Worm (Caenorhabditis elegans) whole organism, young adult: Measurements from ENCODE around the gene pigx-1.

Experiments
- B0035.1 ChIP-seq: sonication (generic microtip); optimal IDR thresholded peaks from 2 replicates; lab custom pipeline; 2016; ENCODE audit warnings: missing genetic modification characterization, mild to moderate bottlenecking, missing compliant biosample characterization, missing genotype, missing genetic modification reagents
- C06A6.2 ChIP-seq: fragments of 200-800 bp; sonication (Bioruptor generic); conservative IDR thresholded peaks from 2 replicates; pipeline ENCODE4 v1.3.6; 2022; ENCODE audit warnings: missing genetic modification characterization, missing compliant biosample characterization
- D2030.7 ChIP-seq: fragments of 200-800 bp; sonication (Bioruptor generic); IDR thresholded peaks from 2 replicates; pipeline ENCODE4 v1.3.6; 2022; ENCODE audit warnings: missing genetic modification reagents, missing genetic modification characterization, missing compliant biosample characterization
- F37B4.10 ChIP-seq: fragments of 200-800 bp; sonication (Bioruptor generic); IDR thresholded peaks from 2 replicates; pipeline ENCODE4 v1.3.6; 2022; ENCODE audit warnings: missing genetic modification characterization, missing compliant biosample characterization
- K11D2.4 ChIP-seq: fragments of 200-800 bp; sonication (Bioruptor generic); IDR thresholded peaks from 2 replicates; pipeline ENCODE4 v1.3.6; 2022; ENCODE audit warnings: missing genetic modification reagents, missing genetic modification characterization, missing compliant biosample characterization
- K12H6.12 ChIP-seq: fragments of 200-800 bp; sonication (Bioruptor generic); optimal IDR thresholded peaks from 2 replicates; lab custom pipeline; 2018; ENCODE audit warnings: mild to moderate bottlenecking, missing genetic modification characterization, missing compliant biosample characterization
- T07F8.4 ChIP-seq: sonication (generic microtip); optimal IDR thresholded peaks from 2 replicates; lab custom pipeline; 2016; ENCODE audit warnings: mild to moderate bottlenecking, missing genetic modification characterization, moderate library complexity, missing compliant biosample characterization
- Y79H2A.3 ChIP-seq: fragments of 200-800 bp; sonication (Bioruptor generic); conservative IDR thresholded peaks from 2 replicates; pipeline ENCODE4 v1.3.6; 2022; ENCODE audit warnings: missing genetic modification reagents, missing genetic modification characterization, missing compliant biosample characterization
- Y95B8A.8 ChIP-seq: fragments of 200-800 bp; sonication (Bioruptor generic); IDR thresholded peaks from 2 replicates; pipeline ENCODE4 v1.3.6; 2022; ENCODE audit warnings: missing genetic modification reagents, missing genetic modification characterization, missing compliant biosample characterization
- ZK185.1 ChIP-seq: sonication (generic microtip); optimal IDR thresholded peaks from 2 replicates; lab custom pipeline; 2016; ENCODE audit warnings: mild to moderate bottlenecking, missing genetic modification characterization, missing compliant biosample characterization; ENCODE audit not compliant: poor library complexity, severe bottlenecking
- ama-1 ChIP-seq, 3 experiments: fragments of 150-350 bp in 1 of 3; sonication (generic microtip) in 2 of 3; optimal IDR thresholded peaks; 2 replicates each; lab custom pipeline; 2014 to 2018; ENCODE audit warnings: missing biosample characterization in 2 of 3, missing genetic modification characterization in 2 of 3, missing genetic modification reagents in 2 of 3
- aptf-3 ChIP-seq: fragments of 200-800 bp; sonication (Bioruptor generic); IDR thresholded peaks from 2 replicates; pipeline ENCODE4 v1.3.6; 2022; ENCODE audit warnings: missing genetic modification characterization, missing compliant biosample characterization
- atf-7 ChIP-seq: sonication (generic microtip); optimal IDR thresholded peaks from 2 replicates; lab custom pipeline; 2017; ENCODE audit warnings: mild to moderate bottlenecking, missing genetic modification characterization, missing compliant biosample characterization
- athp-1 ChIP-seq: sonication (generic microtip); optimal IDR thresholded peaks from 2 replicates; lab custom pipeline; 2017; ENCODE audit warnings: mild to moderate bottlenecking, missing genetic modification characterization, missing compliant biosample characterization
- attf-3 ChIP-seq: fragments of 200-800 bp; sonication (Bioruptor generic); conservative IDR thresholded peaks from 2 replicates; pipeline ENCODE4 v1.3.6; 2022; ENCODE audit warnings: missing genetic modification reagents, missing genetic modification characterization, missing compliant biosample characterization
- bed-1 ChIP-seq: fragments of 200-800 bp; sonication (Bioruptor generic); IDR thresholded peaks from 2 replicates; pipeline ENCODE4 v1.3.6; 2022; ENCODE audit warnings: missing genetic modification reagents, missing genetic modification characterization, missing compliant biosample characterization
- bed-2 ChIP-seq: fragments of 200-800 bp; sonication (Bioruptor generic); IDR thresholded peaks from 2 replicates; pipeline ENCODE4 v1.3.6; 2022; ENCODE audit warnings: missing genetic modification reagents, missing genetic modification characterization, missing compliant biosample characterization
- ceh-40 ChIP-seq: fragments of 200-800 bp; sonication (Bioruptor generic); IDR thresholded peaks from 2 replicates; pipeline ENCODE4 v1.3.6; 2022; ENCODE audit warnings: missing genetic modification characterization, missing compliant biosample characterization
- efl-1 ChIP-seq: fragments of 150-350 bp; optimal IDR thresholded peaks from 2 replicates; lab custom pipeline; 2014; ENCODE audit warnings: missing biosample characterization, missing genetic modification reagents, missing genetic modification characterization
- egl-44 ChIP-seq: fragments of 200-800 bp; sonication (Bioruptor generic); IDR thresholded peaks from 2 replicates; pipeline ENCODE4 v1.3.6; 2022; ENCODE audit warnings: missing genetic modification reagents, missing genetic modification characterization, missing compliant biosample characterization
- ets-4 ChIP-seq: fragments of 200-800 bp; sonication (Bioruptor generic); optimal IDR thresholded peaks from 2 replicates; lab custom pipeline; 2018; ENCODE audit warnings: mild to moderate bottlenecking, missing genetic modification characterization, missing compliant biosample characterization
- him-1 ChIP-seq: sonication (generic microtip); optimal IDR thresholded peaks from 2 replicates; lab custom pipeline; 2016; ENCODE audit warnings: missing genotype, missing genetic modification reagents, missing genetic modification characterization, missing compliant biosample characterization
- hmg-1.2 ChIP-seq: fragments of 200-800 bp; sonication (Bioruptor generic); IDR thresholded peaks from 2 replicates; pipeline ENCODE4 v1.3.6; 2022; ENCODE audit warnings: missing genetic modification reagents, missing genetic modification characterization, missing compliant biosample characterization
- lag-1 ChIP-seq: fragments of 200-800 bp; sonication (Bioruptor generic); IDR thresholded peaks from 2 replicates; pipeline ENCODE4 v1.3.6; 2022; ENCODE audit warnings: missing genetic modification reagents, missing genetic modification characterization, missing compliant biosample characterization
- let-607 ChIP-seq, 2 experiments: fragments of 200-800 bp in 1 of 2; sonication (Bioruptor generic) in 1 of 2; sonication (generic microtip) in 1 of 2; optimal IDR thresholded peaks; 2 replicates each; lab custom pipeline; 2016 to 2018; ENCODE audit warnings: mild to moderate bottlenecking in 2 of 2, missing compliant biosample characterization in 2 of 2, missing genetic modification characterization in 2 of 2, moderate library complexity in 2 of 2, missing genotype in 1 of 2
- lin-40 ChIP-seq: sonication (generic microtip); optimal IDR thresholded peaks from 2 replicates; lab custom pipeline; 2016; ENCODE audit warnings: missing genetic modification characterization, mild to moderate bottlenecking, missing compliant biosample characterization, missing genotype, missing genetic modification reagents
- lsl-1 ChIP-seq: fragments of 200-800 bp; sonication (Bioruptor generic); optimal IDR thresholded peaks from 2 replicates; lab custom pipeline; 2018; ENCODE audit warnings: mild to moderate bottlenecking, missing genetic modification characterization, moderate library complexity, missing compliant biosample characterization
- madf-3 ChIP-seq: fragments of 200-800 bp; sonication (Bioruptor generic); IDR thresholded peaks from 2 replicates; pipeline ENCODE4 v1.3.6; 2022; ENCODE audit warnings: missing genetic modification reagents, missing genetic modification characterization, missing compliant biosample characterization
- madf-8 ChIP-seq: fragments of 200-800 bp; sonication (Bioruptor generic); conservative IDR thresholded peaks from 2 replicates; pipeline ENCODE4 v1.3.6; 2022; ENCODE audit warnings: missing genetic modification reagents, missing genetic modification characterization, missing compliant biosample characterization
- mcd-1 ChIP-seq: fragments of 200-800 bp; sonication (Bioruptor generic); IDR thresholded peaks from 2 replicates; pipeline ENCODE4 v1.3.6; 2022; ENCODE audit warnings: missing genetic modification reagents, missing genetic modification characterization, missing compliant biosample characterization
- nhr-120 ChIP-seq: fragments of 200-800 bp; sonication (Bioruptor generic); IDR thresholded peaks from 2 replicates; pipeline ENCODE4 v1.3.6; 2022; ENCODE audit warnings: missing genetic modification characterization, missing compliant biosample characterization
- rpc-1 ChIP-seq, 2 experiments: fragments of 150-350 bp in 1 of 2; sonication (generic microtip) in 1 of 2; optimal IDR thresholded peaks; 2 replicates each; lab custom pipeline; 2014 to 2018; ENCODE audit warnings: missing biosample characterization in 1 of 2, missing genetic modification characterization in 1 of 2, missing genetic modification reagents in 1 of 2, missing genotype in 1 of 2
- sea-2 ChIP-seq: fragments of 200-800 bp; sonication (Bioruptor generic); IDR thresholded peaks from 2 replicates; pipeline ENCODE4 v1.3.6; 2022; ENCODE audit warnings: missing genetic modification characterization, missing compliant biosample characterization
- sptf-2 ChIP-seq: fragments of 200-800 bp; sonication (Bioruptor generic); optimal IDR thresholded peaks from 2 replicates; lab custom pipeline; 2018; ENCODE audit warnings: mild to moderate bottlenecking, missing genetic modification characterization, missing compliant biosample characterization
- tlf-1 ChIP-seq: fragments of 200-800 bp; sonication (Bioruptor generic); optimal IDR thresholded peaks from 2 replicates; lab custom pipeline; 2018; ENCODE audit warnings: mild to moderate bottlenecking, missing genetic modification characterization, missing compliant biosample characterization
- zfh-2 ChIP-seq: fragments of 200-800 bp; sonication (Bioruptor generic); conservative IDR thresholded peaks from 2 replicates; pipeline ENCODE4 v1.3.6; 2022; ENCODE audit warnings: missing genetic modification reagents, missing genetic modification characterization, missing compliant biosample characterization
- ztf-18 ChIP-seq: sonication (generic microtip); optimal IDR thresholded peaks from 2 replicates; lab custom pipeline; 2016; ENCODE audit warnings: missing genotype, mild to moderate bottlenecking, missing genetic modification characterization, missing compliant biosample characterization
- ztf-3 ChIP-seq: fragments of 200-800 bp; sonication (Bioruptor generic); optimal IDR thresholded peaks from 2 replicates; lab custom pipeline; 2018; ENCODE audit warnings: mild to moderate bottlenecking, missing genetic modification characterization, missing compliant biosample characterization
- ztf-6 ChIP-seq: fragments of 200-800 bp; sonication (Bioruptor generic); IDR thresholded peaks from 2 replicates; pipeline ENCODE4 v1.3.6; 2022; ENCODE audit warnings: missing genetic modification reagents, missing genetic modification characterization, missing compliant biosample characterization

The pigx-1 gene

ce11 chrX:1110723-1111122 is 13.9 kb upstream of the pigx-1 start:
- TF ChIP-seq aptf-3 (GFP tag; lab: Robert Waterston, UW) (no peak), bed-1 (no peak), atf-7 (no peak), nhr-120 (GFP tag; lab: Robert Waterston, UW) (no peak), Y79H2A.3 (no peak), ama-1 (optimal IDR thresholded peaks at IDR 0.05; lab: Kevin White, UChicago) (no peak), ama-1 (GFP tag; optimal IDR thresholded peaks at IDR 0.05; lab: Kevin White, UChicago) (no peak), F37B4.10 (GFP tag; lab: Robert Waterston, UW) (no peak), let-607 (tag; optimal IDR thresholded peaks at IDR 0.05; lab: Kevin White, UChicago) (no peak), sptf-2 (GFP tag; lab: Kevin White, UChicago) (no peak), hmg-1.2 (GFP tag; lab: Robert Waterston, UW) (no peak), rpc-1 (optimal IDR thresholded peaks at IDR 0.05; lab: Kevin White, UChicago) (no peak), rpc-1 (tag; optimal IDR thresholded peaks at IDR 0.05; lab: Kevin White, UChicago) (no peak), madf-8 (GFP tag; lab: Robert Waterston, UW) (no peak), K12H6.12 (no peak), C06A6.2 (no peak), lag-1 (no peak), ztf-18 (no peak), Y95B8A.8 (GFP tag; lab: Robert Waterston, UW) (no peak), zfh-2 (no peak), ZK185.1 (no peak)

DNA sequence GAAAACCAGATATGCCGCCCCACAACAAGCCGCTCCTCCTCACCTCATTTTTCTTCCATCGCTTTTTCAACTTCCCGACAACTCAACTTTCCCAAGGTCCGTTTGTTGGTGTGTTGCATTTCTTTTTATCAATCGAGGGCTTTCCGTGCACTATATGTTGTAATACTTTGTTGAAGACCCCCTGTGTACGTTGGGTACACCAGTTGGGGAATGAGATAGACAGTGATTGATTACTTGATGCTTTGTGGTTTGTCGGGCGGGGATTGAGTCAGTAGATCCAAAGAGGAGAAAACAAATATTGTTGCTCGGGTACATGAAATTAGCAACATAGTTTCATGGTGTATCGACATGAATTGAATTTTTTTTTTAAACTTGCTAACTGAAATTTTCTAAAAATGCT is 12.1 kb upstream of the pigx-1 start:
- TF ChIP-seq mcd-1 (GFP tag; lab: Robert Waterston, UW): no peak
- no peak for TF ChIP-seq K11D2.4
- TF ChIP-seq tlf-1: no peak
- TF ChIP-seq lsl-1 (GFP tag; lab: Kevin White, UChicago): no peak
- TF ChIP-seq F37B4.10 (GFP tag; lab: Robert Waterston, UW): no peak
- no peak for TF ChIP-seq athp-1 (tag; lab: Kevin White, UChicago)
- TF ChIP-seq nhr-120 (GFP tag; lab: Robert Waterston, UW): no peak
- no peak for TF ChIP-seq B0035.1
- no peak for TF ChIP-seq lin-40
- no peak for TF ChIP-seq ztf-3 (GFP tag; lab: Kevin White, UChicago)
- TF ChIP-seq efl-1 (GFP tag; lab: Kevin White, UChicago): no peak
- no peak for TF ChIP-seq ets-4
- no peak for TF ChIP-seq ceh-40 (GFP tag; lab: Robert Waterston, UW)
- TF ChIP-seq attf-3 (GFP tag; lab: Robert Waterston, UW): no peak

DNA sequence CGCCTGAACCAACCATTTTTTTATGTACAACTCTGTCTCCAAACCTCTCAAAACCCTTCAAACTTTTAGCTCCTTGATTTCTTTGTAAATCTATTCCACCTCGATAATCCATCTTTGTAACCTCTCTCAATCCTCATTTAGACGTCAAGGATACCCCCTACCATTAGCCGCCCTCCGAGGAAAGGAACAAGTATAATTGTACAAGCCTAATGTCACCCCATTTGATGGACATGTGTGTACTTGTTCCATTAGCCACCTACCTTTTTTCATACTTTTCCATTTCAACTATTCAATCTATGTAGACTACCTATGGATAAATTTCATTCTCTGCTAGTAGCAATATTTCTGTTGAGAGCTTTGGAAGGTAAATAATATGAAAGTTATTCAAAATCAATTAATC is 10.9 kb upstream of the pigx-1 start, which contains the start of gene C05D9.4:
TSS of gene C05D9.4 (plus strand) at position 301 of the 400 bp plus-strand sequence.
- TF ChIP-seq egl-44 (GFP tag; lab: Robert Waterston, UW) (no peak), F37B4.10 (GFP tag; lab: Robert Waterston, UW) (no peak), sea-2 (GFP tag; lab: Robert Waterston, UW) (no peak), T07F8.4 (tag; lab: Kevin White, UChicago) (no peak), rpc-1 (optimal IDR thresholded peaks at IDR 0.05; lab: Kevin White, UChicago) (no peak), rpc-1 (tag; optimal IDR thresholded peaks at IDR 0.05; lab: Kevin White, UChicago) (no peak), D2030.7 (GFP tag; lab: Robert Waterston, UW) (no peak), bed-2 (GFP tag; lab: Robert Waterston, UW) (no peak), him-1 (tag; lab: Kevin White, UChicago) (no peak), madf-3 (GFP tag; lab: Robert Waterston, UW) (no peak), ztf-6 (no peak)
- TF ChIP-seq, all 124 proteins: peak for 0
